Worm (Caenorhabditis elegans) whole organism, L4 larva: ENCODE measurements around the gene far-5.
A peak's percentile ranks its signal among the peaks of the same experiment; 100 is the strongest.

Experiments used
- D1046.2 ChIP-seq: fragments of 200-800 bp; sonication (Bioruptor generic); IDR thresholded peaks from 2 replicates; pipeline ENCODE4 v1.3.6; 2022; ENCODE audit warnings: missing genetic modification characterization, missing compliant biosample characterization
- F37D6.2 ChIP-seq: sonication (generic microtip); optimal IDR thresholded peaks from 2 replicates; lab custom pipeline; 2016; ENCODE audit warnings: mild to moderate bottlenecking, missing genetic modification characterization, missing compliant biosample characterization
- R02D3.7 ChIP-seq: fragments of 150-350 bp; sonication (generic microtip); optimal IDR thresholded peaks from 3 replicates; lab custom pipeline; 2014; ENCODE audit warnings: missing biosample characterization, missing genetic modification characterization
- ZK546.5 ChIP-seq, 2 experiments: sonication (generic microtip); optimal IDR thresholded peaks; 2 replicates each; lab custom pipeline; 2017; ENCODE audit warnings: missing biosample characterization in 2 of 2, missing genetic modification characterization in 2 of 2
- aha-1 ChIP-seq: fragments of 150-350 bp; peaks from one replicate; lab custom pipeline; 2014; ENCODE audit warnings: missing biosample characterization, missing genetic modification characterization
- arid-1 ChIP-seq: fragments of 200-800 bp; sonication (Bioruptor generic); conservative IDR thresholded peaks from 2 replicates; pipeline ENCODE4 v1.3.6; 2022; ENCODE audit warnings: missing genetic modification reagents, missing genetic modification characterization, missing compliant biosample characterization
- ceh-28 ChIP-seq: fragments of 150-350 bp; optimal IDR thresholded peaks from 2 replicates; lab custom pipeline; 2014; ENCODE audit warnings: missing biosample characterization, missing genetic modification reagents, missing genetic modification characterization
- ceh-32 ChIP-seq: sonication (generic microtip); optimal IDR thresholded peaks from 2 replicates; lab custom pipeline; 2016; ENCODE audit warnings: mild to moderate bottlenecking, missing genetic modification characterization, missing compliant biosample characterization; ENCODE audit not compliant: poor library complexity
- ceh-44 ChIP-seq: fragments of 200-800 bp; sonication (Bioruptor generic); IDR thresholded peaks from 2 replicates; pipeline ENCODE4 v1.3.6; 2022; ENCODE audit warnings: missing genetic modification reagents, missing genetic modification characterization, missing compliant biosample characterization
- ces-1 ChIP-seq: fragments of 150-350 bp; sonication (generic microtip); optimal IDR thresholded peaks from 4 replicates; lab custom pipeline; 2014; ENCODE audit warnings: missing biosample characterization, missing genetic modification reagents, missing genetic modification characterization
- cey-2 ChIP-seq: sonication (generic microtip); optimal IDR thresholded peaks from 3 replicates; lab custom pipeline; 2017; ENCODE audit warnings: missing genetic modification characterization, mild to moderate bottlenecking, missing compliant biosample characterization, antibody characterized with exemption, borderline replicate concordance; ENCODE audit not compliant: insufficient read depth
- ctbp-1 ChIP-seq: fragments of 200-800 bp; sonication (Bioruptor generic); IDR thresholded peaks from 2 replicates; pipeline ENCODE4 v1.3.6; 2022; ENCODE audit warnings: missing genetic modification reagents, missing genetic modification characterization, missing compliant biosample characterization
- daf-19 ChIP-seq: fragments of 200-800 bp; sonication (Bioruptor generic); conservative IDR thresholded peaks from 2 replicates; pipeline ENCODE4 v1.3.6; 2022; ENCODE audit warnings: missing genetic modification characterization, missing compliant biosample characterization
- daf-8 ChIP-seq: fragments of 200-800 bp; sonication (Bioruptor generic); IDR thresholded peaks from 2 replicates; pipeline ENCODE4 v1.3.6; 2022; ENCODE audit warnings: missing genetic modification characterization, missing compliant biosample characterization
- dmd-6 ChIP-seq: fragments of 200-800 bp; sonication (Bioruptor generic); IDR thresholded peaks from 2 replicates; pipeline ENCODE4 v1.3.6; 2022; ENCODE audit warnings: missing genetic modification reagents, missing genetic modification characterization, missing compliant biosample characterization
- dmd-9 ChIP-seq: fragments of 200-800 bp; sonication (Bioruptor generic); IDR thresholded peaks from 2 replicates; pipeline ENCODE4 v1.3.6; 2022; ENCODE audit warnings: missing genetic modification reagents, missing genetic modification characterization, missing compliant biosample characterization
- egl-43 ChIP-seq: fragments of 200-800 bp; sonication (Bioruptor generic); IDR thresholded peaks from 2 replicates; pipeline ENCODE4 v1.3.6; 2022; ENCODE audit warnings: missing genetic modification reagents, missing genetic modification characterization, missing compliant biosample characterization
- fkh-10 ChIP-seq: fragments of 150-350 bp; optimal IDR thresholded peaks from 2 replicates; lab custom pipeline; 2014; ENCODE audit warnings: missing biosample characterization, missing genetic modification reagents, missing genetic modification characterization
- hif-1 ChIP-seq, 2 experiments: sonication (generic microtip); optimal IDR thresholded peaks; 2 replicates each; lab custom pipeline; 2016 to 2017; ENCODE audit warnings: missing compliant biosample characterization in 2 of 2, missing genetic modification characterization in 2 of 2, missing genetic modification reagents in 2 of 2, missing genotype in 2 of 2, mild to moderate bottlenecking in 1 of 2
- hlh-30 ChIP-seq: sonication (generic microtip); optimal IDR thresholded peaks from 2 replicates; lab custom pipeline; 2017; ENCODE audit warnings: antibody characterized with exemption, mild to moderate bottlenecking, missing genetic modification characterization, missing compliant biosample characterization; ENCODE audit not compliant: insufficient read depth
- lim-7 ChIP-seq: fragments of 200-800 bp; sonication (Bioruptor generic); IDR thresholded peaks from 2 replicates; pipeline ENCODE4 v1.3.6; 2022; ENCODE audit warnings: missing genetic modification characterization, missing compliant biosample characterization
- lin-1 ChIP-seq: fragments of 200-800 bp; sonication (Bioruptor generic); IDR thresholded peaks from 2 replicates; pipeline ENCODE4 v1.3.6; 2022; ENCODE audit warnings: missing genetic modification reagents, missing genetic modification characterization, missing compliant biosample characterization
- lin-13 ChIP-seq: fragments of 150-350 bp; optimal IDR thresholded peaks from 2 replicates; lab custom pipeline; 2014; ENCODE audit warnings: missing biosample characterization, missing genetic modification reagents, missing genetic modification characterization
- lin-15B ChIP-seq: fragments of 150-350 bp; sonication (generic microtip); optimal IDR thresholded peaks from 3 replicates; lab custom pipeline; 2014; ENCODE audit warnings: missing biosample characterization, missing genetic modification characterization
- lin-38 ChIP-seq: fragments of 200-800 bp; sonication (Bioruptor generic); IDR thresholded peaks from 2 replicates; pipeline ENCODE4 v1.3.6; 2022; ENCODE audit warnings: missing genetic modification reagents, missing genetic modification characterization, missing compliant biosample characterization
- lir-3 ChIP-seq: sonication (generic microtip); optimal IDR thresholded peaks from 2 replicates; lab custom pipeline; 2016; ENCODE audit warnings: mild to moderate bottlenecking, missing genetic modification characterization, missing compliant biosample characterization
- mep-1 ChIP-seq: fragments of 150-350 bp; sonication (generic microtip); optimal IDR thresholded peaks from 3 replicates; lab custom pipeline; 2014; ENCODE audit warnings: missing biosample characterization, missing genetic modification characterization
- mxl-2 ChIP-seq: fragments of 200-800 bp; sonication (Bioruptor generic); conservative IDR thresholded peaks from 2 replicates; pipeline ENCODE4 v1.3.6; 2022; ENCODE audit warnings: missing genetic modification reagents, missing genetic modification characterization, missing compliant biosample characterization
- nhr-28 ChIP-seq: fragments of 150-350 bp; optimal IDR thresholded peaks from 2 replicates; lab custom pipeline; 2014; ENCODE audit warnings: missing biosample characterization, missing genetic modification characterization
- nhr-76 ChIP-seq: fragments of 150-350 bp; optimal IDR thresholded peaks from 2 replicates; lab custom pipeline; 2014; ENCODE audit warnings: missing biosample characterization, missing genetic modification characterization
- php-3 ChIP-seq: fragments of 200-800 bp; sonication (Bioruptor generic); IDR thresholded peaks from 2 replicates; pipeline ENCODE4 v1.3.6; 2022; ENCODE audit warnings: missing genetic modification reagents, missing genetic modification characterization, missing compliant biosample characterization
- snpc-4 ChIP-seq: fragments of 150-350 bp; optimal IDR thresholded peaks from 2 replicates; lab custom pipeline; 2014; ENCODE audit warnings: missing biosample characterization, missing genetic modification characterization
- spr-1 ChIP-seq: sonication (generic microtip); optimal IDR thresholded peaks from 2 replicates; lab custom pipeline; 2016; ENCODE audit warnings: mild to moderate bottlenecking, missing genetic modification characterization, missing compliant biosample characterization
- spr-3 ChIP-seq: fragments of 200-800 bp; sonication (Bioruptor generic); optimal IDR thresholded peaks from 2 replicates; lab custom pipeline; 2018; ENCODE audit warnings: mild to moderate bottlenecking, missing genetic modification characterization, missing compliant biosample characterization
- unc-62 ChIP-seq, 3 experiments: fragments of 150-350 bp in 1 of 3; sonication (generic microtip); optimal IDR thresholded peaks in 2 of 3; peaks in 1 of 3; 1 replicate in 1 of 3; 2 replicates in 2 of 3; lab custom pipeline; 2014 to 2017; ENCODE audit warnings: missing biosample characterization in 3 of 3, missing genetic modification characterization in 3 of 3, missing genetic modification reagents in 3 of 3, missing genotype in 1 of 3
- zag-1 ChIP-seq: fragments of 150-350 bp; optimal IDR thresholded peaks from 2 replicates; lab custom pipeline; 2014; ENCODE audit warnings: missing biosample characterization, missing genetic modification characterization

Gene far-5

DNA sequence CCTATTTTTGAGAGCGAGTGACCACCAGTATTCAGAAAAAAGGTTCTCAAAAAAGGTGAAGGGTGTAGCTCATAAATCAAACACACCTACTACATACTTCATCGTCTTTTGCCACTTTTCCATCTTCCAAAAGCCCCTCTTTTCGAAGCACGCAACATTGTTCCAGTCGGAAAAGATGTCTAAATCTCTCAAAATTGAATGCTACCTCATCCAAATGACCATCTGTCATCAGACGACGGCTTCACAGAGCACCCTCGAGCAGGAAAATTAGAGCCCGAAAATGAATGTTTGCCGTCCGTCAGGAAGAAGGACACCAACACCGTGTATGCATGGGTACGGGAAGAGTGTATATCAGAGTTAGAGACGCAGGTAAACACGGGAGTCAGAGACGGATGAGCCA, 26.2 kb downstream of the far-5 start:
- TF ChIP-seq unc-62 (GFP tag; optimal IDR thresholded peaks at IDR 0.05 in 1 of 2; lab: Kevin White, UChicago), result peak in 1 of 2 experiments; percentile 87
- TF ChIP-seq unc-62 (tag; optimal IDR thresholded peaks at IDR 0.05; lab: Kevin White, UChicago), result no peak
- no peak for TF ChIP-seq spr-1 (tag; lab: Kevin White, UChicago)

ce11 chrV:13022265-13022664, 26.9 kb downstream of the far-5 start:
- no peak for TF ChIP-seq lin-1
- TF ChIP-seq lin-15B (tag; lab: Kevin White, UChicago), result no peak
- TF ChIP-seq aha-1, result peak; percentile 68

ce11 chrV:13024499-13024898, 29.1 kb downstream of the far-5 start:
- peak in 1 of 2 experiments; percentile 36 for TF ChIP-seq unc-62 (GFP tag; optimal IDR thresholded peaks at IDR 0.05 in 1 of 2; lab: Kevin White, UChicago)
- no peak for TF ChIP-seq unc-62 (tag; optimal IDR thresholded peaks at IDR 0.05; lab: Kevin White, UChicago)
- no peak for TF ChIP-seq ctbp-1

DNA sequence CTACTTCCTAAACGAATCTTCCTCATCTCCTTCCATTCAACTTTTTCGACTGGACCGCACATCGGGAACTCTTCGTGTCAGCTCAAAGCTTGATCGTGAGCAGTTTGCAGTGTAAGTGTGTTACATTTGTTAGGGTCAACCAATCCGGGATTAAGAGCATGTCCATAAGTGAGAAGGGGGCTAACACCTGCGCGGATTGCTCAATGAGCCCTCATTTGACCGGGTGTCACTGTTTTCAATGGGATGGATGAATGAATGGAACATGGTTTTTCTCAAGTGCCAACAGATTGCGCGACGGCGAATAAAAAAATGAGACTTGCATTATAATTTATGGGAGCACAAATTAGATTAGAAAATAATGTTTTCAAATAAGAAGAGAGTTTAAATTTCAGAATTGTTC, 29.9 kb downstream of the far-5 start:
- TF ChIP-seq lin-38 (GFP tag; lab: Robert Waterston, UW), result no peak
- TF ChIP-seq lin-13 (GFP tag; lab: Kevin White, UChicago), result no peak
- TF ChIP-seq ZK546.5 (tag; optimal IDR thresholded peaks at IDR 0.05; lab: Kevin White, UChicago), result no peak
- peak; percentile 41 for TF ChIP-seq fkh-10 (GFP tag; lab: Kevin White, UChicago)
- TF ChIP-seq daf-19 (GFP tag; lab: Robert Waterston, UW), result no peak

DNA sequence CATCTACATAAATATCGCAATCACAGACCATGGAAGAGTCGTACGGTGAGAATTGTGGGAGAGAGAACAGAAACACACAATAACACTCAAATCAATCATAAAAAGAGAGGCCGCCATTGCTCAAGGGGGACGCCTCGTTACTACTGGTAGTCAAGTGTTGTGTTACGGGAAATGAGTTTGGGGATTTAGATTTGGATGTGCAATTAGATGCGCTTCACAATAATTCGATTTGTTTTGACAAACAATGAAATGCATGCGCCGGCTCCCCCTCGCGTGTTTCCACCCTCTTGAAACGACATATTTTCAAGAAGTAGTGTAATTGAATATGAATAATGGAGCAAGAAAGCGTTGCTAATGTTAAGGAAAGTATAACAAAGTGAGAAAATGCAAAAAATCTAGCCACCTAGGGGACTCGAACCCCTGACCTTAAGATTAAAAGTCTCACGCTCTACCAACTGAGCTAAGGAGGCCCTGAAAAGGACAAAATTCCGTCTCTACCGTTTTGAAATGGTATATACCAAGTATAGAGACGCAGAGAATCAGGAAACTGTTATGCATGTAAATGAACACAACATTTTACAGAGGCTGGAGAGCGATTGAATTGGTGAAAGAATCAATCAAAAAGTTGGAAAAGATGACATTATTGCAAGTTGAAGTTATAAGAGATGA, 31.4 kb downstream of the far-5 start:
- 0 out of 2 replicates have a peak, but pooled peaks have one; percentile 34 for TF ChIP-seq lim-7 (GFP tag; lab: Robert Waterston, UW)
- 0 out of 2 replicates have a peak, but pooled peaks have one; percentile 7 for TF ChIP-seq dmd-6 (GFP tag; lab: Robert Waterston, UW)
- no peak for TF ChIP-seq D1046.2 (GFP tag; lab: Robert Waterston, UW)
- TF ChIP-seq daf-8 (GFP tag; lab: Robert Waterston, UW), result no peak
- TF ChIP-seq ces-1 (GFP tag; lab: Kevin White, UChicago), result peak; percentile 7
- no peak for TF ChIP-seq lir-3
- TF ChIP-seq php-3 (GFP tag; lab: Robert Waterston, UW), result 0 out of 2 replicates have a peak, but pooled peaks have one; percentile 9
- TF ChIP-seq snpc-4 (tag; lab: Kevin White, UChicago), result no peak

ce11 chrV:13028871-13029270, 33.5 kb downstream of the far-5 start:
- no peak for TF ChIP-seq nhr-28
- TF ChIP-seq dmd-9 (GFP tag; lab: Robert Waterston, UW), result no peak
- peak; percentile 6 for TF ChIP-seq ceh-32
- no peak for TF ChIP-seq R02D3.7 (tag; lab: Kevin White, UChicago)
- TF ChIP-seq hlh-30 (tag; lab: Kevin White, UChicago), result no peak
- TF ChIP-seq nhr-76 (tag; lab: Kevin White, UChicago), result no peak
- no peak for TF ChIP-seq lin-13 (GFP tag; lab: Kevin White, UChicago)
- TF ChIP-seq, all 104 proteins: peak for 1

- TF ChIP-seq arid-1, result no peak
- no peak for TF ChIP-seq spr-3 (GFP tag; lab: Kevin White, UChicago)
- no peak for TF ChIP-seq D1046.2 (GFP tag; lab: Robert Waterston, UW)
- TF ChIP-seq mxl-2 (GFP tag; lab: Robert Waterston, UW), result no peak
- no peak for TF ChIP-seq php-3 (GFP tag; lab: Robert Waterston, UW)
- no peak for TF ChIP-seq egl-43 (GFP tag; lab: Robert Waterston, UW)
- no peak for TF ChIP-seq F37D6.2 (tag; lab: Kevin White, UChicago)
- no peak for TF ChIP-seq cey-2
- TF ChIP-seq ceh-28 (tag; lab: Kevin White, UChicago), result no peak
- no peak for TF ChIP-seq mep-1
- TF ChIP-seq lin-15B (tag; lab: Kevin White, UChicago), result no peak
- no peak for TF ChIP-seq ceh-44 (GFP tag; lab: Robert Waterston, UW)
- TF ChIP-seq zag-1 (tag; lab: Kevin White, UChicago), result no peak
- no peak for TF ChIP-seq hif-1 (tag; optimal IDR thresholded peaks at IDR 0.05; lab: Kevin White, UChicago)
Measured at ce11 chrV:13033223-13033622, 37.9 kb downstream of the far-5 start, which contains the start of gene W07G4.1. TSS of gene W07G4.1 (plus strand) at chrV:13033523.
